Worm (Caenorhabditis elegans): ENCODE measurements around the gene col-152.

col-152 gene

DNA sequence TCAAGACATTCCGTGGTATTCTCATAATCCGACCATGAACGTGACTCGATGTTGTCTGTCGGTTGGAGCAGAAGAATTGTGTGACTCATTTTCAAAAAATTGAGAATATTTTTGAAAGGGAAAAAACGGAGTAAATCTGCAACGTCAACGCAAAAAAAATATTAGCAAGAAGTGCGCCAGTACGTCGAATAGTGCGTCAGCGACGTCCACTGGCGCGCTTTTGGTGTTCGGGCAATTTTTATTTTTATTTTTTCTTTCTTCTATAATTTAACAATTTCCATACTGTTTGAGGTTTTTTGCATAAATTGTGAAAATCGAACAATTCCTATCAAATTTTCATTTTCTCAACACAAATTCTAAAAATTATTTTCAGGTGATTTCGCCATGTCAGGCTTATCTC lies 18.2 kb downstream of the col-152 start, which contains the start of the genes erh-1 and lpd-9:
Gene erh-1, minus strand, starts transcription at position 204 of the 400 bp plus-strand sequence.
Gene lpd-9, plus strand, starts transcription at position 368 of the 400 bp plus-strand sequence.
- no peak for TF ChIP-seq fkh-2 (tag; optimal IDR thresholded peaks at IDR 0.05)
- TF ChIP-seq zag-1 (tag; optimal IDR thresholded peaks at IDR 0.05), result no peak
- TF ChIP-seq sea-2 (GFP tag; optimal IDR thresholded peaks at IDR 0.05), result no peak
- no peak for TF ChIP-seq nhr-67 (tag; optimal IDR thresholded peaks at IDR 0.05)
- TF ChIP-seq R02D3.7 (tag; optimal IDR thresholded peaks at IDR 0.05), result peak; percentile 72
- TF ChIP-seq nhr-43 (tag; optimal IDR thresholded peaks at IDR 0.05; ENCODE audit: poor library complexity, severe bottlenecking), result peak; percentile 71
- TF ChIP-seq eor-1 (tag; optimal IDR thresholded peaks at IDR 0.05), result no peak
- peak; percentile 33 for TF ChIP-seq nhr-25 (tag; optimal IDR thresholded peaks at IDR 0.05)
- TF ChIP-seq pqm-1 (tag; optimal IDR thresholded peaks at IDR 0.05), result peak; percentile 48
- TF ChIP-seq ztf-4 (tag; optimal IDR thresholded peaks at IDR 0.05), result no peak
- TF ChIP-seq lsy-12 (tag; optimal IDR thresholded peaks at IDR 0.05), result peak; percentile 77
- TF ChIP-seq lin-15B (tag; optimal IDR thresholded peaks at IDR 0.05), result peak; percentile 72
- peak; percentile 27 for TF ChIP-seq ama-1 (optimal IDR thresholded peaks at IDR 0.05)
- peak; percentile 60 for TF ChIP-seq elt-2 (tag; optimal IDR thresholded peaks at IDR 0.05)
- no peak for TF ChIP-seq egl-5 (tag; optimal IDR thresholded peaks at IDR 0.05)
- TF ChIP-seq nhr-23 (tag; optimal IDR thresholded peaks at IDR 0.05), result peak; percentile 88
- peak; percentile 41 for TF ChIP-seq ceh-28 (tag; optimal IDR thresholded peaks at IDR 0.05)
- peak; percentile 65 for TF ChIP-seq nfya-1 (tag; optimal IDR thresholded peaks at IDR 0.05; ENCODE audit: insufficient read depth)
- no peak for TF ChIP-seq unc-39 (tag; optimal IDR thresholded peaks at IDR 0.05)
- no peak for TF ChIP-seq nhr-237 (tag; optimal IDR thresholded peaks at IDR 0.05)
- TF ChIP-seq nhr-77 (tag; optimal IDR thresholded peaks at IDR 0.05), result no peak
- TF ChIP-seq elt-1 (tag; optimal IDR thresholded peaks at IDR 0.05), result no peak
- TF ChIP-seq skn-1 (tag; optimal IDR thresholded peaks at IDR 0.05), result peak; percentile 7
- peak; percentile 68 for TF ChIP-seq snpc-4 (tag; optimal IDR thresholded peaks at IDR 0.05)
- TF ChIP-seq hmg-11 (tag; optimal IDR thresholded peaks at IDR 0.05), result peak; percentile 76

DNA sequence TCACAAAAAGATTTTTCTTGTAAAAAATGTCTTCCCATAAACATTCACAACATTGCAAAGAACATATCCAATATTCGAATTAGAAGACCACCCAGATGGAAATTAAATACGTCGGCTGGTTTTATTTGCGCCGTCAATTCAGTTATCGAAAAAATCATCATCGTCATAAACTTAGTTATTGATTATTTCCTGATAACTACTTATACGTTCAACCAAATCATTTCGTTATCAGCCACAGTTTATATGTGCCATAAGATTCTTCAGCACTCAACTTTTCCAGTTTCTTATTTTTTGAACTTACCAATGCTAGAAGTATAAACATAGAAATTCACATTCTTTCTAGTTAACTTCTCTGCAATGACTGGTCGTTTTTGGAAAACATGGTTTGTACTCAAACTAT lies 19.9 kb downstream of the col-152 start:
- TF ChIP-seq elt-2 (tag; optimal IDR thresholded peaks at IDR 0.05) (peak; percentile 84), R02D3.7 (tag; optimal IDR thresholded peaks at IDR 0.05) (no peak), unc-62 (GFP tag; optimal IDR thresholded peaks at IDR 0.05) (no peak), lin-15B (tag; optimal IDR thresholded peaks at IDR 0.05) (no peak), pha-4 (tag; optimal IDR thresholded peaks at IDR 0.05) (peak; percentile 19), pqm-1 (tag; optimal IDR thresholded peaks at IDR 0.05) (peak; percentile 56), ceh-28 (tag; optimal IDR thresholded peaks at IDR 0.05) (peak; percentile 25)

DNA sequence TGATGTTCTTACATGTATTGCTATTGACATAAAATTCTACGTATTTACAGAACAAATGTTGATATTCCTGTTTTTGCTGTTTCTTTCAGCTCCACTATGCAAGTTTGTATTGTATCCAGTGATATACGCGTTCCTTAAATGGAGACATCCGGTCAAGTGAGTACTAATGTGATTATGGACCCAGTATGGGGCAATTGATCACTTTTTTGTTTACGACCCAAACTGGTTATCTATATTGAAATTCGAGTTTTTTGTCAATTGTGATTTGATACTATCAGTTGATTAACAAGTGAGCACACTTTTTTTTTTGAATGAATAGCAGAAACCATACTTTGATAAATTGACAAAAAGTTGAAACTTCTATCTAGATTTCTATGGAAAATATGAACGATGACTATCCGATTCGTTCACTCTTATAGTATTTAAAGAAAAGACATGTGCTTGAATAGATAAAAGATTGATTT lies 21.1 kb downstream of the col-152 start, which contains the start of gene T21C9.6:
Gene T21C9.6, plus strand, starts transcription at position 51 of the 464 bp plus-strand sequence.
- TF ChIP-seq ama-1 (optimal IDR thresholded peaks at IDR 0.05), result no peak
- TF ChIP-seq egl-27 (tag; optimal IDR thresholded peaks at IDR 0.05), result no peak
- TF ChIP-seq lin-39 (tag; optimal IDR thresholded peaks at IDR 0.05), result no peak
- TF ChIP-seq nhr-11 (tag; optimal IDR thresholded peaks at IDR 0.05), result no peak
- peak; percentile 26 for TF ChIP-seq pqm-1 (tag; optimal IDR thresholded peaks at IDR 0.05)
- TF ChIP-seq zag-1 (tag; optimal IDR thresholded peaks at IDR 0.05), result no peak
- TF ChIP-seq ceh-16 (tag; optimal IDR thresholded peaks at IDR 0.05), result no peak
- TF ChIP-seq pha-4 (tag; optimal IDR thresholded peaks at IDR 0.05), result no peak
- no peak for TF ChIP-seq eor-1 (tag; optimal IDR thresholded peaks at IDR 0.05)
- no peak for TF ChIP-seq unc-62 (GFP tag; optimal IDR thresholded peaks at IDR 0.05)
- TF ChIP-seq tbx-2 (tag; optimal IDR thresholded peaks at IDR 0.05), result no peak
- no peak for TF ChIP-seq snpc-4 (tag; optimal IDR thresholded peaks at IDR 0.05)
- no peak for TF ChIP-seq ztf-4 (tag; optimal IDR thresholded peaks at IDR 0.05)
- TF ChIP-seq aly-2 (tag; optimal IDR thresholded peaks at IDR 0.05), result no peak
- peak; percentile 52 for TF ChIP-seq elt-2 (tag; optimal IDR thresholded peaks at IDR 0.05)

DNA sequence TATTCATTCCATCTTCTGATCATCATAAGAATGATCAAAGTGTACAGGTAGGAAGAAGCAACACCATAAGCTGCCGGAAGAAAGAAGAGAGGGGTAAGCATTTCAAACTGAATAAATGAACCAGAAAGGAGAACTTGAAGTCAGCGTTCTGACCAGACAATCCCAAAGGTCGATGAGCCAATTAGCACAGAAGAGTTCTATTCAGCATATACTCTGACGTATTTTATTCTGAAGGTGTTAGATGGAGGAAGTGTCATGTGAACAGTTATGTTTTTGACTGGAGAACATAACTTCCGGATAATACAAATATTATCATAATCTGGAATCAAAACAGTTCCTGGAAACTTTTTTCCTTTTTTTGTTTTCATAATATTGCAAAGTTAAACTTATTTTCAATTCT lies 28.0 kb downstream of the col-152 start, which contains the start of gene srg-32:
Gene srg-32, minus strand, starts transcription at position 101 of the 400 bp plus-strand sequence.
- no peak for TF ChIP-seq elt-2 (tag; optimal IDR thresholded peaks at IDR 0.05)
